Fruit fly (Drosophila melanogaster) whole organism, prepupa: ENCODE measurements around the gene CG5509.

ENCODE experiments used
- Blimp-1 ChIP-seq: fragments of 200-800 bp; sonication (Bioruptor generic); optimal IDR thresholded peaks from 3 replicates; lab custom pipeline; 2017; ENCODE audit warnings: missing biosample characterization, missing genetic modification characterization, mild to moderate bottlenecking, moderate library complexity, missing genetic modification reagents
- CG10669 ChIP-seq: fragments of 200-800 bp; sonication (Bioruptor generic); optimal IDR thresholded peaks from 3 replicates; lab custom pipeline; 2018; ENCODE audit warnings: missing biosample characterization, mild to moderate bottlenecking, missing genetic modification characterization, moderate library complexity
- CG11762 ChIP-seq: fragments of 200-800 bp; sonication (Bioruptor generic); optimal IDR thresholded peaks from 3 replicates; lab custom pipeline; 2016; ENCODE audit warnings: missing biosample characterization, missing genetic modification characterization; ENCODE audit not compliant: insufficient read depth
- CG11902 ChIP-seq: fragments of 200-800 bp; sonication (Bioruptor generic); optimal IDR thresholded peaks from 3 replicates; lab custom pipeline; 2016; ENCODE audit warnings: missing biosample characterization, missing genetic modification characterization
- CG15336 ChIP-seq: fragments of 200-800 bp; sonication (Bioruptor generic); IDR thresholded peaks from 2 replicates; pipeline ENCODE4 v1.3.6; 2022; ENCODE audit warnings: missing biosample characterization, missing genetic modification characterization
- CG1621 ChIP-seq: fragments of 200-800 bp; sonication (Bioruptor generic); optimal IDR thresholded peaks from 3 replicates; lab custom pipeline; 2018; ENCODE audit warnings: missing biosample characterization, mild to moderate bottlenecking, missing genetic modification characterization
- CG16779 ChIP-seq: fragments of 200-800 bp; sonication (Bioruptor generic); optimal IDR thresholded peaks from 3 replicates; lab custom pipeline; 2017; ENCODE audit warnings: missing biosample characterization, mild to moderate bottlenecking, missing genetic modification characterization
- CG3032 ChIP-seq: fragments of 200-800 bp; optimal IDR thresholded peaks from 2 replicates; lab custom pipeline; 2019; ENCODE audit warnings: missing biosample characterization, mild to moderate bottlenecking, missing genetic modification characterization, moderate library complexity
- CG31627 ChIP-seq: fragments of 200-800 bp; sonication (Bioruptor generic); optimal IDR thresholded peaks from 3 replicates; lab custom pipeline; 2016; ENCODE audit warnings: missing biosample characterization, missing genetic modification characterization
- CG32006 ChIP-seq: fragments of 200-800 bp; sonication (Bioruptor generic); optimal IDR thresholded peaks from 3 replicates; lab custom pipeline; 2017; ENCODE audit warnings: missing biosample characterization, mild to moderate bottlenecking, missing genetic modification characterization
- CG34406 ChIP-seq: fragments of 200-800 bp; sonication (Bioruptor generic); optimal IDR thresholded peaks from 3 replicates; lab custom pipeline; 2016; ENCODE audit warnings: missing biosample characterization, missing genetic modification characterization
- CG3919 ChIP-seq: fragments of 200-800 bp; sonication (Bioruptor generic); optimal IDR thresholded peaks from 3 replicates; lab custom pipeline; 2016; ENCODE audit warnings: missing biosample characterization, missing genetic modification characterization
- CG4318 ChIP-seq: fragments of 200-800 bp; sonication (Bioruptor generic); optimal IDR thresholded peaks from 3 replicates; lab custom pipeline; 2017; ENCODE audit warnings: missing biosample characterization, mild to moderate bottlenecking, missing genetic modification characterization
- CG6163 ChIP-seq: fragments of 200-800 bp; sonication (Bioruptor generic); IDR thresholded peaks from 3 replicates; pipeline ENCODE4 v1.3.6; 2022; ENCODE audit warnings: missing biosample characterization, missing genetic modification characterization
- CG6792 ChIP-seq: fragments of 200-800 bp; sonication (Bioruptor generic); optimal IDR thresholded peaks from 3 replicates; lab custom pipeline; 2016; ENCODE audit warnings: missing biosample characterization, missing genetic modification characterization
- CG6808 ChIP-seq: fragments of 200-800 bp; sonication (Bioruptor generic); optimal IDR thresholded peaks from 3 replicates; lab custom pipeline; 2017; ENCODE audit warnings: missing biosample characterization, missing genetic modification characterization, mild to moderate bottlenecking, moderate library complexity, missing genetic modification reagents
- CG7368 ChIP-seq: fragments of 200-800 bp; sonication (Bioruptor generic); optimal IDR thresholded peaks from 3 replicates; lab custom pipeline; 2016; ENCODE audit warnings: missing biosample characterization, missing genetic modification characterization
- CG8119 ChIP-seq: fragments of 200-800 bp; sonication (Bioruptor generic); IDR thresholded peaks from 3 replicates; pipeline ENCODE4 v1.3.6; 2022; ENCODE audit warnings: missing biosample characterization, missing genetic modification characterization
- CG8319 ChIP-seq: fragments of 200-800 bp; sonication (Bioruptor generic); optimal IDR thresholded peaks from 3 replicates; lab custom pipeline; 2016; ENCODE audit warnings: missing biosample characterization, missing genetic modification characterization
- CG8632 ChIP-seq: fragments of 200-800 bp; sonication (Bioruptor generic); optimal IDR thresholded peaks from 3 replicates; lab custom pipeline; 2016; ENCODE audit warnings: missing biosample characterization, missing genetic modification characterization
- CG9139 ChIP-seq: fragments of 200-800 bp; sonication (Bioruptor generic); optimal IDR thresholded peaks from 3 replicates; lab custom pipeline; 2017; ENCODE audit warnings: missing biosample characterization, mild to moderate bottlenecking, missing genetic modification characterization
- Eip75B ChIP-seq: fragments of 200-800 bp; sonication (Bioruptor generic); optimal IDR thresholded peaks from 3 replicates; lab custom pipeline; 2016; ENCODE audit warnings: missing biosample characterization, missing genetic modification characterization
- Eip78C ChIP-seq: fragments of 200-800 bp; sonication (Bioruptor generic); peaks from one replicate; lab custom pipeline; 2016; ENCODE audit warnings: missing biosample characterization, missing genetic modification characterization
- Eip93F ChIP-seq: fragments of 200-800 bp; sonication (Bioruptor generic); optimal IDR thresholded peaks from 2 replicates; lab custom pipeline; 2016; ENCODE audit warnings: missing biosample characterization, mild to moderate bottlenecking, missing genetic modification characterization
- Ets21C ChIP-seq: fragments of 200-800 bp; sonication (Bioruptor generic); optimal IDR thresholded peaks from 3 replicates; lab custom pipeline; 2016; ENCODE audit warnings: missing biosample characterization, missing genetic modification characterization
- Ets96B ChIP-seq: fragments of 200-800 bp; optimal IDR thresholded peaks from 2 replicates; lab custom pipeline; 2019; ENCODE audit warnings: missing biosample characterization, mild to moderate bottlenecking, missing genetic modification characterization, moderate library complexity
- Gug ChIP-seq: fragments of 200-800 bp; sonication (Bioruptor generic); IDR thresholded peaks from 2 replicates; pipeline ENCODE4 v1.3.6; 2022; ENCODE audit warnings: missing biosample characterization, missing genetic modification characterization
- Hr38 ChIP-seq: sonication (Bioruptor generic); optimal IDR thresholded peaks from 2 replicates; lab custom pipeline; 2016; ENCODE audit warnings: missing biosample characterization, missing genetic modification characterization
- Hr4 ChIP-seq: fragments of 200-800 bp; sonication (Bioruptor generic); optimal IDR thresholded peaks from 3 replicates; lab custom pipeline; 2016; ENCODE audit warnings: missing biosample characterization, missing genetic modification characterization
- Lpt ChIP-seq: fragments of 200-800 bp; sonication (Bioruptor generic); optimal IDR thresholded peaks from 3 replicates; lab custom pipeline; 2016; ENCODE audit warnings: missing biosample characterization, missing genetic modification characterization
- Met ChIP-seq: fragments of 200-800 bp; sonication (Bioruptor generic); optimal IDR thresholded peaks from 3 replicates; lab custom pipeline; 2016; ENCODE audit warnings: missing biosample characterization, missing genetic modification characterization
- OdsH ChIP-seq: fragments of 200-800 bp; sonication (Bioruptor generic); optimal IDR thresholded peaks from 3 replicates; lab custom pipeline; 2016; ENCODE audit warnings: missing biosample characterization, missing genetic modification characterization
- Sox102F ChIP-seq: fragments of 200-800 bp; sonication (Bioruptor generic); optimal IDR thresholded peaks from 2 replicates; lab custom pipeline; 2016; ENCODE audit warnings: missing biosample characterization, mild to moderate bottlenecking, missing genetic modification characterization
- Sox14 ChIP-seq: fragments of 200-800 bp; sonication (Bioruptor generic); optimal IDR thresholded peaks from 3 replicates; lab custom pipeline; 2016; ENCODE audit warnings: missing biosample characterization, missing genetic modification characterization
- Sox15 ChIP-seq: fragments of 200-800 bp; sonication (Bioruptor generic); optimal IDR thresholded peaks from 3 replicates; lab custom pipeline; 2016; ENCODE audit warnings: missing biosample characterization, missing genetic modification characterization
- achi ChIP-seq: fragments of 200-800 bp; sonication (Bioruptor generic); optimal IDR thresholded peaks from 3 replicates; lab custom pipeline; 2016; ENCODE audit warnings: missing biosample characterization, missing genetic modification characterization
- acj6 ChIP-seq: fragments of 200-800 bp; sonication (Bioruptor generic); optimal IDR thresholded peaks from 3 replicates; lab custom pipeline; 2016; ENCODE audit warnings: missing biosample characterization, missing genetic modification characterization
- cyc ChIP-seq: fragments of 200-800 bp; sonication (Bioruptor generic); optimal IDR thresholded peaks from 3 replicates; lab custom pipeline; 2016; ENCODE audit warnings: missing biosample characterization, missing genetic modification characterization
- dac ChIP-seq: fragments of 200-800 bp; sonication (Bioruptor generic); optimal IDR thresholded peaks from 2 replicates; lab custom pipeline; 2017; ENCODE audit warnings: missing biosample characterization, mild to moderate bottlenecking, missing genetic modification characterization
- dsx ChIP-seq: fragments of 200-800 bp; optimal IDR thresholded peaks from 3 replicates; lab custom pipeline; 2019; ENCODE audit warnings: missing biosample characterization, mild to moderate bottlenecking, missing genetic modification characterization, moderate library complexity; ENCODE audit not compliant: poor library complexity, severe bottlenecking
- eg ChIP-seq: fragments of 200-800 bp; sonication (Bioruptor generic); IDR thresholded peaks from 3 replicates; pipeline ENCODE4 v1.3.6; 2022; ENCODE audit warnings: missing biosample characterization, missing genetic modification characterization
- fd59A ChIP-seq: fragments of 200-800 bp; sonication (Bioruptor generic); optimal IDR thresholded peaks from 2 replicates; lab custom pipeline; 2017; ENCODE audit warnings: missing biosample characterization, mild to moderate bottlenecking, missing genetic modification characterization, missing genetic modification reagents
- fd85E ChIP-seq: fragments of 200-800 bp; sonication (Bioruptor generic); optimal IDR thresholded peaks from 3 replicates; lab custom pipeline; 2016; ENCODE audit warnings: missing biosample characterization, missing genetic modification characterization
- fkh ChIP-seq: fragments of 200-800 bp; sonication (Bioruptor generic); optimal IDR thresholded peaks from 3 replicates; lab custom pipeline; 2017; ENCODE audit warnings: missing biosample characterization, mild to moderate bottlenecking, missing genetic modification characterization, moderate library complexity
- lz ChIP-seq: fragments of 200-800 bp; sonication (Bioruptor generic); optimal IDR thresholded peaks from 3 replicates; lab custom pipeline; 2016; ENCODE audit warnings: missing biosample characterization, missing genetic modification characterization
- net ChIP-seq: fragments of 200-800 bp; sonication (Bioruptor generic); optimal IDR thresholded peaks from 3 replicates; lab custom pipeline; 2016; ENCODE audit warnings: missing biosample characterization, missing genetic modification characterization
- pdm3 ChIP-seq: fragments of 200-800 bp; sonication (Bioruptor generic); optimal IDR thresholded peaks from 3 replicates; lab custom pipeline; 2016; ENCODE audit warnings: missing biosample characterization, missing genetic modification characterization
- salr ChIP-seq, 2 experiments: fragments of 200-800 bp; sonication (Bioruptor generic); optimal IDR thresholded peaks; 3 replicates each; lab custom pipeline; 2016 to 2018; ENCODE audit warnings: missing biosample characterization in 2 of 2, missing genetic modification characterization in 2 of 2, mild to moderate bottlenecking in 1 of 2
- spab ChIP-seq: fragments of 200-800 bp; sonication (Bioruptor generic); optimal IDR thresholded peaks from 2 replicates; lab custom pipeline; 2017; ENCODE audit warnings: missing biosample characterization, mild to moderate bottlenecking, missing genetic modification characterization, missing genetic modification reagents
- ss ChIP-seq, 2 experiments: fragments of 200-800 bp; sonication (Bioruptor generic); optimal IDR thresholded peaks; 2 replicates in 1 of 2; 3 replicates in 1 of 2; lab custom pipeline; 2017 to 2018; ENCODE audit warnings: mild to moderate bottlenecking in 2 of 2, missing biosample characterization in 2 of 2, missing genetic modification characterization in 2 of 2, moderate library complexity in 1 of 2
- svp ChIP-seq: fragments of 200-800 bp; sonication (Bioruptor generic); peaks from one replicate; lab custom pipeline; 2016; ENCODE audit warnings: missing biosample characterization, missing genetic modification characterization
- topi ChIP-seq: fragments of 200-800 bp; sonication (Bioruptor generic); optimal IDR thresholded peaks from 3 replicates; lab custom pipeline; 2016; ENCODE audit warnings: missing biosample characterization, missing genetic modification characterization
- vri ChIP-seq: fragments of 200-800 bp; sonication (Bioruptor generic); optimal IDR thresholded peaks from 3 replicates; lab custom pipeline; 2016; ENCODE audit warnings: missing biosample characterization, mild to moderate bottlenecking, missing genetic modification characterization

Gene CG5509

dm6 chr3R:12451376-12451775 lies 888 bp upstream of the CG5509 start:
- no peak for TF ChIP-seq Hr4 (GFP tag; lab: Kevin White, UChicago)
- no peak for TF ChIP-seq CG10669 (GFP tag; lab: Kevin White, UChicago)
- TF ChIP-seq CG11762 (GFP tag; lab: Kevin White, UChicago) = peak; percentile 6
- TF ChIP-seq spab (GFP tag; lab: Kevin White, UChicago) = peak; percentile 17
- TF ChIP-seq eg (GFP tag; lab: Robert Waterston, UW) = peak; percentile 65; the same call in 1 of the 3 replicates
- no peak for TF ChIP-seq Sox15 (GFP tag; lab: Kevin White, UChicago)
- TF ChIP-seq Met (GFP tag; lab: Kevin White, UChicago) = no peak
- TF ChIP-seq CG31627 (GFP tag; lab: Kevin White, UChicago) = peak; percentile 5
- peak; percentile 53; the same call in 2 of the 3 replicates for TF ChIP-seq CG8119 (GFP tag; lab: Robert Waterston, UW)
- peak; percentile 24 for TF ChIP-seq CG11902 (GFP tag; lab: Kevin White, UChicago)
- no peak for TF ChIP-seq Sox14 (GFP tag; lab: Kevin White, UChicago)
- peak; percentile 30 for TF ChIP-seq CG3919 (GFP tag; lab: Kevin White, UChicago)
- no peak for TF ChIP-seq dac (GFP tag; lab: Kevin White, UChicago)
- TF ChIP-seq Lpt (GFP tag; lab: Kevin White, UChicago) = no peak
- TF ChIP-seq Eip93F = no peak
- TF ChIP-seq svp = peak; percentile 51
- no peak for TF ChIP-seq Sox102F (GFP tag; lab: Kevin White, UChicago)
- TF ChIP-seq Ets21C (GFP tag; lab: Kevin White, UChicago) = no peak
- peak; percentile 70 for TF ChIP-seq CG6163 (GFP tag; lab: Robert Waterston, UW)
- no peak for TF ChIP-seq CG16779
- TF ChIP-seq Eip75B = no peak
- peak; percentile 53 for TF ChIP-seq OdsH (GFP tag; lab: Kevin White, UChicago)
- no peak for TF ChIP-seq CG9139 (GFP tag; lab: Kevin White, UChicago)
- peak; percentile 58 for TF ChIP-seq CG32006 (GFP tag; lab: Kevin White, UChicago)
- TF ChIP-seq dsx = no peak
- TF ChIP-seq acj6 (GFP tag; lab: Kevin White, UChicago) = no peak
- no peak for TF ChIP-seq topi (GFP tag; lab: Kevin White, UChicago)
- TF ChIP-seq CG3032 (tag; lab: Kevin White, UChicago) = peak; percentile 23
- no peak for TF ChIP-seq ss (GFP tag; optimal IDR thresholded peaks at IDR 0.05; lab: Kevin White, UChicago)
- peak; percentile 71 for TF ChIP-seq CG15336 (GFP tag; lab: Robert Waterston, UW)
- TF ChIP-seq CG6792 (GFP tag; lab: Kevin White, UChicago) = no peak
- no peak for TF ChIP-seq Blimp-1
- TF ChIP-seq CG7368 (GFP tag; lab: Kevin White, UChicago) = no peak
- TF ChIP-seq fkh (GFP tag; lab: Kevin White, UChicago) = no peak
- no peak for TF ChIP-seq salr (GFP tag; optimal IDR thresholded peaks at IDR 0.05; lab: Kevin White, UChicago)
- TF ChIP-seq achi (GFP tag; lab: Kevin White, UChicago) = no peak
- no peak for TF ChIP-seq fd85E (GFP tag; lab: Kevin White, UChicago)
- peak; percentile 30 for TF ChIP-seq net (GFP tag; lab: Kevin White, UChicago)
- peak; percentile 7 for TF ChIP-seq Ets96B (tag; lab: Kevin White, UChicago)
- TF ChIP-seq CG1621 (tag; lab: Kevin White, UChicago) = no peak
- TF ChIP-seq CG4318 (GFP tag; lab: Kevin White, UChicago) = no peak
- no peak for TF ChIP-seq Hr38
- TF ChIP-seq Gug = peak; percentile 32; the same call in 1 of the 2 replicates
- TF ChIP-seq Eip78C (GFP tag; lab: Kevin White, UChicago) = peak; percentile 76
- TF ChIP-seq cyc (GFP tag; lab: Kevin White, UChicago) = no peak
- TF ChIP-seq CG8319 = peak; percentile 14
- TF ChIP-seq fd59A = no peak
- TF ChIP-seq vri = no peak
- no peak for TF ChIP-seq pdm3 (GFP tag; lab: Kevin White, UChicago)
- no peak for TF ChIP-seq CG34406 (GFP tag; lab: Kevin White, UChicago)
- no peak for TF ChIP-seq CG6808
- TF ChIP-seq CG8632 (GFP tag; lab: Kevin White, UChicago) = peak; percentile 29
- no peak for TF ChIP-seq lz (GFP tag; lab: Kevin White, UChicago)
